Worm (Caenorhabditis elegans): Measurements from ENCODE around the gene fbf-1.

- no peak for TF ChIP-seq ref-1 (GFP tag; conservative IDR thresholded peaks at IDR 0.05)
- TF ChIP-seq med-1 (GFP tag; optimal IDR thresholded peaks at IDR 0.05; ENCODE audit: insufficient read depth) = no peak
- TF ChIP-seq flt-1 (GFP tag; IDR thresholded peaks at IDR 0.05) = no peak
Observed at ce11 chrII:6120548-6120947, 39.9 kb upstream of the fbf-1 start.

Data from whole organism, midembryonic.